Worm (Caenorhabditis elegans) whole organism, L3 larva: ENCODE measurements around the gene str-108.

Source experiments
- R02D3.7 ChIP-seq: fragments of 150-350 bp; optimal IDR thresholded peaks from 2 replicates; lab custom pipeline; 2014; ENCODE audit warnings: missing biosample characterization, missing genetic modification characterization
- ZK546.5 ChIP-seq: sonication (generic microtip); optimal IDR thresholded peaks from 2 replicates; lab custom pipeline; 2017; ENCODE audit warnings: missing biosample characterization, missing genetic modification characterization
- ceh-16 ChIP-seq: sonication (generic microtip); optimal IDR thresholded peaks from 2 replicates; lab custom pipeline; 2017; ENCODE audit warnings: missing biosample characterization, missing genetic modification characterization
- ceh-28 ChIP-seq: fragments of 150-350 bp; optimal IDR thresholded peaks from 2 replicates; lab custom pipeline; 2014; ENCODE audit warnings: missing biosample characterization, missing genetic modification reagents, missing genetic modification characterization
- ceh-82 ChIP-seq: fragments of 150-350 bp; optimal IDR thresholded peaks from 2 replicates; lab custom pipeline; 2014; ENCODE audit warnings: missing biosample characterization, missing genetic modification characterization
- ceh-9 ChIP-seq: sonication (generic microtip); optimal IDR thresholded peaks from 2 replicates; lab custom pipeline; 2018; ENCODE audit warnings: missing biosample characterization, missing genetic modification characterization
- daf-12 ChIP-seq: fragments of 150-350 bp; optimal IDR thresholded peaks from 2 replicates; lab custom pipeline; 2014; ENCODE audit warnings: missing biosample characterization, missing genetic modification reagents, missing genetic modification characterization
- egl-27 ChIP-seq: sonication (generic microtip); optimal IDR thresholded peaks from 4 replicates; lab custom pipeline; 2017; ENCODE audit warnings: missing biosample characterization, missing genetic modification reagents, missing genetic modification characterization
- egl-5 ChIP-seq: fragments of 150-350 bp; optimal IDR thresholded peaks from 2 replicates; lab custom pipeline; 2017; ENCODE audit warnings: missing biosample characterization, missing genetic modification reagents, missing genetic modification characterization, inconsistent platforms
- elt-2 ChIP-seq: sonication (generic microtip); optimal IDR thresholded peaks from 2 replicates; lab custom pipeline; 2016; ENCODE audit warnings: missing genetic modification reagents, mild to moderate bottlenecking, missing genetic modification characterization, missing compliant biosample characterization
- elt-3 ChIP-seq, 3 experiments: fragments of 150-350 bp in 1 of 3; sonication (generic microtip) in 2 of 3; optimal IDR thresholded peaks; 2 replicates in 2 of 3; 4 replicates in 1 of 3; lab custom pipeline; 2014 to 2017; ENCODE audit warnings: missing biosample characterization in 3 of 3, missing genetic modification characterization in 3 of 3
- eor-1 ChIP-seq, 2 experiments: fragments of 150-350 bp; optimal IDR thresholded peaks; 2 replicates each; lab custom pipeline; 2014 to 2018; ENCODE audit warnings: missing biosample characterization in 2 of 2, missing genetic modification characterization in 2 of 2
- fkh-10 ChIP-seq: sonication (generic microtip); optimal IDR thresholded peaks from 2 replicates; lab custom pipeline; 2017; ENCODE audit warnings: missing biosample characterization, missing genetic modification reagents, missing genetic modification characterization
- fkh-2 ChIP-seq: fragments of 150-350 bp; optimal IDR thresholded peaks from 2 replicates; lab custom pipeline; 2014; ENCODE audit warnings: missing biosample characterization, missing genetic modification reagents, missing genetic modification characterization
- hmg-11 ChIP-seq: sonication (generic microtip); optimal IDR thresholded peaks from 2 replicates; lab custom pipeline; 2016; ENCODE audit warnings: missing genetic modification characterization, missing compliant biosample characterization
- jun-1 ChIP-seq: fragments of 150-350 bp; optimal IDR thresholded peaks from 2 replicates; lab custom pipeline; 2014; ENCODE audit warnings: missing biosample characterization, missing genetic modification reagents, missing genetic modification characterization
- lin-39 ChIP-seq: fragments of 150-350 bp; optimal IDR thresholded peaks from 2 replicates; lab custom pipeline; 2018; ENCODE audit warnings: missing biosample characterization, missing genetic modification reagents, missing genetic modification characterization
- mml-1 ChIP-seq: fragments of 150-350 bp; sonication (generic microtip); optimal IDR thresholded peaks from 3 replicates; lab custom pipeline; 2014; ENCODE audit warnings: missing biosample characterization, missing genetic modification characterization
- nfya-1 ChIP-seq: sonication (generic microtip); optimal IDR thresholded peaks from 2 replicates; lab custom pipeline; 2017; ENCODE audit warnings: missing genetic modification characterization, mild to moderate bottlenecking, missing compliant biosample characterization, antibody characterized with exemption, moderate library complexity; ENCODE audit not compliant: insufficient read depth
- nhr-237 ChIP-seq: fragments of 150-350 bp; optimal IDR thresholded peaks from 2 replicates; lab custom pipeline; 2014; ENCODE audit warnings: missing biosample characterization, missing genetic modification characterization
- nhr-25 ChIP-seq: sonication (generic microtip); optimal IDR thresholded peaks from 2 replicates; lab custom pipeline; 2017; ENCODE audit warnings: missing biosample characterization, missing genetic modification characterization
- nhr-28 ChIP-seq: fragments of 150-350 bp; optimal IDR thresholded peaks from 2 replicates; lab custom pipeline; 2014; ENCODE audit warnings: missing biosample characterization, missing genetic modification characterization
- nhr-43 ChIP-seq: sonication (generic microtip); optimal IDR thresholded peaks from 2 replicates; lab custom pipeline; 2016; ENCODE audit warnings: mild to moderate bottlenecking, missing genetic modification characterization, missing compliant biosample characterization; ENCODE audit not compliant: poor library complexity, severe bottlenecking
- nhr-67 ChIP-seq: fragments of 150-350 bp; optimal IDR thresholded peaks from 2 replicates; lab custom pipeline; 2014; ENCODE audit warnings: missing biosample characterization, missing genetic modification characterization
- pha-4 ChIP-seq: fragments of 150-350 bp; optimal IDR thresholded peaks from 2 replicates; lab custom pipeline; 2014; ENCODE audit warnings: missing biosample characterization, missing genetic modification reagents, missing genetic modification characterization
- pqm-1 ChIP-seq: fragments of 150-350 bp; optimal IDR thresholded peaks from 2 replicates; lab custom pipeline; 2017; ENCODE audit warnings: missing biosample characterization, missing genetic modification characterization, inconsistent platforms
- sea-2 ChIP-seq: fragments of 150-350 bp; sonication (generic microtip); optimal IDR thresholded peaks from 4 replicates; lab custom pipeline; 2014; ENCODE audit warnings: missing biosample characterization, missing genetic modification reagents, missing genetic modification characterization
- skn-1 ChIP-seq: fragments of 150-350 bp; optimal IDR thresholded peaks from 2 replicates; lab custom pipeline; 2014; ENCODE audit warnings: missing biosample characterization, missing genetic modification characterization
- snpc-4 ChIP-seq: fragments of 150-350 bp; optimal IDR thresholded peaks from 2 replicates; lab custom pipeline; 2014; ENCODE audit warnings: missing biosample characterization, missing genetic modification characterization
- tbx-2 ChIP-seq: sonication (generic microtip); optimal IDR thresholded peaks from 2 replicates; lab custom pipeline; 2016; ENCODE audit warnings: mild to moderate bottlenecking, missing genetic modification characterization, missing compliant biosample characterization
- unc-62 ChIP-seq: fragments of 150-350 bp; sonication (generic microtip); optimal IDR thresholded peaks from 4 replicates; lab custom pipeline; 2014; ENCODE audit warnings: missing biosample characterization, missing genetic modification reagents, missing genetic modification characterization
- zag-1 ChIP-seq: fragments of 150-350 bp; optimal IDR thresholded peaks from 2 replicates; lab custom pipeline; 2014; ENCODE audit warnings: missing biosample characterization, missing genetic modification characterization
- ztf-11 ChIP-seq: fragments of 150-350 bp; optimal IDR thresholded peaks from 2 replicates; lab custom pipeline; 2014; ENCODE audit warnings: missing biosample characterization, missing genetic modification characterization

Gene str-108

DNA sequence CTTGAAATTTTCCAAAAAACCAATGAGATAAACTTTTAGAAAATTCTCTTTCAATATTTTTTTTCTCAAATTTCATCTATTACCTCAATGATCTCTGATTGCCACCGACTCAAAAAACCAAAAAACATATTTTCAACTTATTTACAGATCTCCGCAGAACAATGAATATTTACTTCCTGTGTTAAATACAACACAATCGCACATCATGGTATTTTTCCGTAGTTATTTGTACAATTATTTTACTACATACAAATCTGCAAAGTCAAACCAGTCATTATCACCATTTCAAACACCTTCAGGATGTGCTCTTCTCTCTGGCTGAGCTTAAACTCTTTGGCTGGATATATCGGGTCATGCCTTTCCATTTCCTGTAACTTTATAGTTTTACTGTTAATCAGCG is at the start of gene str-108:
Gene str-108, plus strand, starts transcription at position 301 of the 400 bp plus-strand sequence.
- TF ChIP-seq ZK546.5 (tag; lab: Kevin White, UChicago) (no peak), nhr-43 (tag; lab: Kevin White, UChicago) (no peak), skn-1 (tag; lab: Kevin White, UChicago) (no peak), nfya-1 (tag; lab: Kevin White, UChicago) (no peak), lin-39 (tag; lab: Kevin White, UChicago) (no peak)

DNA sequence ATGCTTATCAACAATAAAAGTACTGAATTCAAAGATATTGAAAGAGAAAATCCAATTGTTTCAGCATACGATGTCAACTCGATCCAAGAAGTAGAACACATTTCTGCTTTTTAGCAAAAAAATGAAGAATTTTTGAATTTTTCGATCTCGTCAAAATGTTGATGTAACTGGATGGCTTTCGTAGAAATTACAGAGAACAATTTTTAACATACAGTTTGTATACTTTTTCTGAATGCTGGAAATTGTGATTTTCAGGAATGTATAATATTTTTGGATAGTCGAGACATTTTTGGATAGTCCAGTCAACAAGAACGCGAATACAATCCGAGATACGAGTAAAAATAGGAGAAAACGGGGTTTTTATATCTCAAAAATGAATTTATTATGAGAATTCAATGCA is 47.4 kb upstream of the str-108 start, which contains the start of gene str-103:
Gene str-103, minus strand, starts transcription at position 101 of the 400 bp plus-strand sequence.
- no peak for TF ChIP-seq ceh-82
- TF ChIP-seq skn-1 (tag; lab: Kevin White, UChicago) = no peak
- TF ChIP-seq R02D3.7 = no peak
- no peak for TF ChIP-seq mml-1
- no peak for TF ChIP-seq pha-4 (tag; lab: Kevin White, UChicago)
- TF ChIP-seq pqm-1 = no peak
- no peak for TF ChIP-seq elt-2 (tag; lab: Kevin White, UChicago)
- TF ChIP-seq fkh-2 (tag; lab: Kevin White, UChicago) = no peak
- TF ChIP-seq nhr-67 (tag; lab: Kevin White, UChicago) = no peak
- TF ChIP-seq nhr-28 (tag; lab: Kevin White, UChicago) = no peak
- TF ChIP-seq hmg-11 (tag; lab: Kevin White, UChicago) = no peak
- no peak for TF ChIP-seq ZK546.5 (tag; lab: Kevin White, UChicago)
- TF ChIP-seq zag-1 = no peak
- no peak for TF ChIP-seq ztf-11 (tag; lab: Kevin White, UChicago)
- no peak for TF ChIP-seq ceh-9 (tag; lab: Kevin White, UChicago)
- TF ChIP-seq snpc-4 (tag; lab: Kevin White, UChicago) = no peak

DNA sequence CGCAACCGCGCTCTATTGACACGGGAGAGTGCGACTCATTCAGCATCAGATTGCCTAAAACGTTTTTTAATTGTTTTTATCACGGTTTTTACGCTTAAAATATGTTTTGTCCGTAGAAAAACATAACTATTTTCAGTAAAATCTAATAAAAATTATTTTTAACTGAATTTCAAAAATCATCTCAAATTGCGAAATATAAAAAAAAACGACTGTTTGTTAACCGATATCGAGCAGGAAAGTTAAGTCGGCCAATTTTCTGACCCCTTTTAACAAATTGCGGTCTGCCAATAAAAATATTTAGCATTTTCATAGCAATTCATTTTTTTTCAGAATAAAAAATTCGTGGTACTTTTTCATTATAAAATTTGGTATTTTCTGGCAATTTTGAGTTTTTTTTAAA is 45.5 kb upstream of the str-108 start:
- TF ChIP-seq ceh-28 (tag; lab: Kevin White, UChicago) = no peak
- no peak for TF ChIP-seq sea-2 (GFP tag; lab: Kevin White, UChicago)
- no peak for TF ChIP-seq jun-1 (tag; lab: Kevin White, UChicago)
- TF ChIP-seq ztf-11 (tag; lab: Kevin White, UChicago) = no peak
- no peak for TF ChIP-seq eor-1 (tag; optimal IDR thresholded peaks at IDR 0.05; lab: Kevin White, UChicago)
- TF ChIP-seq skn-1 (tag; lab: Kevin White, UChicago) = no peak
- TF ChIP-seq fkh-10 (GFP tag; lab: Kevin White, UChicago) = no peak
- TF ChIP-seq egl-27 (tag; lab: Kevin White, UChicago) = no peak
- TF ChIP-seq ceh-16 = no peak
- TF ChIP-seq nhr-25 (tag; lab: Kevin White, UChicago) = no peak
- TF ChIP-seq elt-3 (tag; optimal IDR thresholded peaks at IDR 0.05; lab: Kevin White, UChicago) = no peak
- no peak for TF ChIP-seq mml-1

DNA sequence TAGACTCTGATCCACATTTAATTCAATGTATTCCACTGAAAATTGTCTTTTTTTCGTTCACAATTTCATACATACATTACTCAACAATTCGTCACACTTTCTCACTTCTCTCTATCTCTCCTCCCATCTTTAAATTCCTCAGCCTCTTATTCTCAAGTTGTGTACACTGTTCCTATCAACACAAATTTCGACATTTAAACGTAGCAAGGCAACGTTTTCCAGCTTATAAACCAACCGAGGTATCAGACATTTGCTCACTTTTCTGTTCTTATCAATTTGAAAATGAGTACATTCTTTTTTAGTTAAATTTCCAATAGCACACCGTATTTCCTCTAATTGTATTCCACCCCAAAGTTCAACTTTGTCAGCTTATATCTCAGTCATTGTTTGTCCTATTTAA is 45.1 kb upstream of the str-108 start, which contains the start of gene skr-3:
Gene skr-3, plus strand, starts transcription at position 163 of the 400 bp plus-strand sequence.
- TF ChIP-seq daf-12 (no peak), eor-1 (tag; optimal IDR thresholded peaks at IDR 0.05; lab: Kevin White, UChicago) (no peak), elt-2 (tag; lab: Kevin White, UChicago) (peak; percentile 67), R02D3.7 (no peak), pha-4 (tag; lab: Kevin White, UChicago) (peak; percentile 57), unc-62 (no peak)
- TF ChIP-seq, all 47 proteins: peak for 2

DNA sequence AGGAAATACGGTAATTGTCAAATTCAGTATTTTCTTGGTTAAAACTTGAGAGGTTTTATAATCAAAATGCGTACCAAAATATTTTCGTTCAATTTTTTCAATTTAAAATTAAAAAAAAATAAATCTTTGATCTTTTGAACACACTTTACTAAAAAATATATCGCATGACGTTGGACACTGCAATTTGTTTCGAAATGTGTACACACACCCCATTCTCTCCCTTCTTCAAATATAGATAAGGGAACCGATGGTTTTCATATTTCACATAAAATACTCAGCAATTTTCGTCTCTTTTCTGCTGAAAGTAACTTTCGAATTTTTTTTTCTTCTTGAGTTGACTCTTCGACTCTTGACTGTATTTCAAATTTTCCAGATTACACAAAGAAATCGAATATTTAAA is 44.6 kb upstream of the str-108 start:
- TF ChIP-seq pha-4 (tag; lab: Kevin White, UChicago) = peak; percentile 56
- peak; percentile 1 for TF ChIP-seq pqm-1
- no peak for TF ChIP-seq nhr-28 (tag; lab: Kevin White, UChicago)
- TF ChIP-seq, all 47 proteins: peak for 2

DNA sequence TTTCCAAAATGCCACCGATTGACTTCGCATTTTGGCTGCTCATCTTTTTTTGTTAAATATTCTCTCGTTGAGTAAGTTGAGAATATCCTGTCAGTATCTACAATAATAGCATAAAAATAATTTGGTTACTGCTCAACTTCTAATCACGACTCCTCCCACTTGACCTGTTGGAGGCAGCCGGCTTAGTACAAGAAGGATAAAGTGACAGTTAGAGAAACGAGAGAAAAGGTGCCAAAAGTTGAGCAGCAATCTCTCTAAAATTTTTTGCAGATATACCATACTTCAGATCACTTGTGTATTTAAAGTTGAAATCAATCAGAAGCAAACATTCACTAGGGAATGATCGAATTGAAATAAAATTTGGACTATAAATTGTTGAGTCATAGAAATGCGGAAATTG is 41.3 kb upstream of the str-108 start, which contains the start of gene nhr-111:
Gene nhr-111, minus strand, starts transcription at position 101 of the 400 bp plus-strand sequence.
- TF ChIP-seq elt-2 (tag; lab: Kevin White, UChicago) (no peak), skn-1 (tag; lab: Kevin White, UChicago) (no peak), ceh-28 (tag; lab: Kevin White, UChicago) (no peak), snpc-4 (tag; lab: Kevin White, UChicago) (no peak), nhr-237 (tag; lab: Kevin White, UChicago) (no peak), tbx-2 (tag; lab: Kevin White, UChicago) (no peak), pha-4 (tag; lab: Kevin White, UChicago) (no peak), mml-1 (no peak), R02D3.7 (no peak), fkh-10 (GFP tag; lab: Kevin White, UChicago) (no peak), nfya-1 (tag; lab: Kevin White, UChicago) (no peak), fkh-2 (tag; lab: Kevin White, UChicago) (no peak), sea-2 (GFP tag; lab: Kevin White, UChicago) (no peak), egl-5 (no peak)
